In genomic region chrX:21044831-21045447, dm6 we compare ENCODE assay signal across 3 fruit fly cellular contexts.
TF ChIP-seq lines count a peak whose summit lies in the region.

Gene Cbs (plus strand): TSS chrX:21045138.

TF ChIP-seq in whole organism, adult, 20 proteins besides CTCF, POLR2A, EP300 and RAD21 (continued from another document):
- peak; percentile 51 for TF ChIP-seq CG33017 (tag; optimal IDR thresholded peaks at IDR 0.05; lab: Kevin White, UChicago)
- TF ChIP-seq Clk (GFP tag; optimal IDR thresholded peaks at IDR 0.05; lab: Kevin White, UChicago), result no peak
TF ChIP-seq in whole organism, adult: peak in this region for 15.

TF ChIP-seq in whole organism, embryonic, 481 proteins besides CTCF, POLR2A, EP300 and RAD21 (continued from another document and continues in another):
- TF ChIP-seq nom (GFP tag; optimal IDR thresholded peaks at IDR 0.05; lab: Kevin White, UChicago) (no peak), CG11398 (GFP tag; optimal IDR thresholded peaks at IDR 0.05; lab: Kevin White, UChicago) (no peak), yki (optimal IDR thresholded peaks at IDR 0.05; lab: Kevin White, UChicago) (no peak), lilli (GFP tag; optimal IDR thresholded peaks at IDR 0.05; lab: Kevin White, UChicago) (peak; percentile 51), Lpt (GFP tag; optimal IDR thresholded peaks at IDR 0.05; lab: Kevin White, UChicago) (no peak), CG6813 (GFP tag; optimal IDR thresholded peaks at IDR 0.05; lab: Kevin White, UChicago) (peak; percentile 62), twi (tag; optimal IDR thresholded peaks at IDR 0.05; lab: Kevin White, UChicago) (no peak), Hmr (GFP tag; optimal IDR thresholded peaks at IDR 0.05; lab: Kevin White, UChicago) (peak; percentile 66), grn (GFP tag; optimal IDR thresholded peaks at IDR 0.05; lab: Kevin White, UChicago) (no peak), CG34422 (GFP tag; IDR thresholded peaks at IDR 0.05; lab: Robert Waterston, UW) (peak; percentile 42; the same call in 1 of the 3 replicates), CG11085 (GFP tag; IDR thresholded peaks at IDR 0.05; lab: Robert Waterston, UW) (0 out of 2 replicates have a peak, but pooled peaks have one; percentile 40), dan (GFP tag; IDR thresholded peaks at IDR 0.05; lab: Robert Waterston, UW) (no peak), CG2199 (GFP tag; IDR thresholded peaks at IDR 0.05; lab: Robert Waterston, UW) (no peak), Dek (tag; optimal IDR thresholded peaks at IDR 0.05; lab: Kevin White, UChicago) (peak; percentile 65), CG7963 (GFP tag; IDR thresholded peaks at IDR 0.05; lab: Robert Waterston, UW; ENCODE audit: partially characterized antibody) (no peak), CG11456 (GFP tag; IDR thresholded peaks at IDR 0.05; lab: Robert Waterston, UW) (peak; percentile 76; the same call in 2 of the 3 replicates), CG30403 (GFP tag; optimal IDR thresholded peaks at IDR 0.05; lab: Kevin White, UChicago) (peak; percentile 53), bowl (GFP tag; IDR thresholded peaks at IDR 0.05; lab: Robert Waterston, UW) (no peak), CG31365 (tag; optimal IDR thresholded peaks at IDR 0.05; lab: Kevin White, UChicago) (no peak), gt (GFP tag; IDR thresholded peaks at IDR 0.05; lab: Robert Waterston, UW) (no peak), CG11247 (GFP tag; IDR thresholded peaks at IDR 0.05; lab: Robert Waterston, UW) (peak; percentile 38; the same call in 1 of the 2 replicates), CG1792 (GFP tag; optimal IDR thresholded peaks at IDR 0.05; lab: Kevin White, UChicago) (no peak), CG3847 (GFP tag; IDR thresholded peaks at IDR 0.05; lab: Robert Waterston, UW) (peak; percentile 75), lov (optimal IDR thresholded peaks at IDR 0.05; lab: Kevin White, UChicago) (no peak), lov (GFP tag; IDR thresholded peaks at IDR 0.05; lab: Robert Waterston, UW) (0 out of 3 replicates have a peak, but pooled peaks have one; percentile 37), CG1233 (GFP tag; optimal IDR thresholded peaks at IDR 0.05; lab: Kevin White, UChicago) (peak; percentile 54), CG12155 (GFP tag; optimal IDR thresholded peaks at IDR 0.05; lab: Kevin White, UChicago) (peak; percentile 45), CG10209 (GFP tag; optimal IDR thresholded peaks at IDR 0.05; lab: Kevin White, UChicago) (peak; percentile 66), Gsc (GFP tag; IDR thresholded peaks at IDR 0.05; lab: Robert Waterston, UW) (no peak), sc (optimal IDR thresholded peaks at IDR 0.05; lab: Kevin White, UChicago) (no peak), sc (GFP tag; optimal IDR thresholded peaks at IDR 0.05; lab: Kevin White, UChicago) (peak; percentile 23), CG15696 (tag; optimal IDR thresholded peaks at IDR 0.05; lab: Kevin White, UChicago) (peak; percentile 49), Gug (GFP tag; IDR thresholded peaks at IDR 0.05; lab: Robert Waterston, UW) (peak; percentile 74; the same call in 3 of the 4 replicates), Dip2 (GFP tag; IDR thresholded peaks at IDR 0.05; lab: Robert Waterston, UW) (no peak), CG17802 (tag; optimal IDR thresholded peaks at IDR 0.05; lab: Kevin White, UChicago) (no peak), CG10267 (tag; optimal IDR thresholded peaks at IDR 0.05; lab: Kevin White, UChicago) (peak; percentile 49), CG12942 (GFP tag; optimal IDR thresholded peaks at IDR 0.05; lab: Kevin White, UChicago) (peak; percentile 47), lbe (GFP tag; optimal IDR thresholded peaks at IDR 0.05; lab: Kevin White, UChicago) (no peak), Hsf (GFP tag; optimal IDR thresholded peaks at IDR 0.05; lab: Kevin White, UChicago) (no peak), CG34224 (GFP tag; IDR thresholded peaks at IDR 0.05; lab: Robert Waterston, UW; ENCODE audit: partially characterized antibody) (no peak), bigmax (GFP tag; optimal IDR thresholded peaks at IDR 0.05; lab: Kevin White, UChicago) (no peak), HLHmδ (GFP tag; optimal IDR thresholded peaks at IDR 0.05; lab: Kevin White, UChicago) (no peak), slou (GFP tag; optimal IDR thresholded peaks at IDR 0.05; lab: Kevin White, UChicago) (peak; percentile 58), YL-1 (GFP tag; optimal IDR thresholded peaks at IDR 0.05; lab: Kevin White, UChicago) (no peak), cwo (GFP tag; optimal IDR thresholded peaks at IDR 0.05; lab: Kevin White, UChicago) (peak; percentile 65), CkIIα-i1 (GFP tag; IDR thresholded peaks at IDR 0.05; lab: Robert Waterston, UW) (no peak), aop (GFP tag; IDR thresholded peaks at IDR 0.05; lab: Robert Waterston, UW) (no peak), MBD-R2 (GFP tag; IDR thresholded peaks at IDR 0.05; lab: Robert Waterston, UW) (peak; percentile 49), E2f2 (GFP tag; IDR thresholded peaks at IDR 0.05; lab: Robert Waterston, UW) (0 out of 2 replicates have a peak, but pooled peaks have one; percentile 34), Usf (GFP tag; optimal IDR thresholded peaks at IDR 0.05; lab: Kevin White, UChicago) (peak; percentile 58), sug (tag; optimal IDR thresholded peaks at IDR 0.05; lab: Kevin White, UChicago) (peak; percentile 42), pho (GFP tag; optimal IDR thresholded peaks at IDR 0.05; lab: Kevin White, UChicago) (no peak), tgo (GFP tag; IDR thresholded peaks at IDR 0.05; lab: Robert Waterston, UW) (peak; percentile 48; the same call in 2 of the 3 replicates), pfk (GFP tag; optimal IDR thresholded peaks at IDR 0.05; lab: Kevin White, UChicago) (no peak), pan (optimal IDR thresholded peaks at IDR 0.05; lab: Kevin White, UChicago) (no peak), pan (GFP tag; optimal IDR thresholded peaks at IDR 0.05 in 1 of 2, IDR thresholded peaks at IDR 0.05 in 1 of 2) (peak in 1 of 2 experiments; percentile 81), ranshi (GFP tag; IDR thresholded peaks at IDR 0.05; lab: Robert Waterston, UW) (peak; percentile 70), Tbp (GFP tag; optimal IDR thresholded peaks at IDR 0.05; lab: Kevin White, UChicago) (no peak), CG7786 (GFP tag; optimal IDR thresholded peaks at IDR 0.05; lab: Kevin White, UChicago) (no peak), CG4424 (GFP tag; optimal IDR thresholded peaks at IDR 0.05; lab: Kevin White, UChicago) (peak; percentile 48), CG12104 (GFP tag; optimal IDR thresholded peaks at IDR 0.05; lab: Kevin White, UChicago) (peak; percentile 60), ac (GFP tag; optimal IDR thresholded peaks at IDR 0.05; lab: Kevin White, UChicago) (no peak), CG17612 (GFP tag; IDR thresholded peaks at IDR 0.05; lab: Robert Waterston, UW) (peak; percentile 61; the same call in 1 of the 2 replicates), grau (tag; optimal IDR thresholded peaks at IDR 0.05; lab: Kevin White, UChicago) (peak; percentile 75), sens (GFP tag; lab: Kevin White, UChicago) (peak; percentile 75)

TF ChIP-seq in whole organism, prepupa, 60 proteins besides CTCF, POLR2A, EP300 and RAD21 (continued from another document):
- TF ChIP-seq CG6163 (GFP tag; IDR thresholded peaks at IDR 0.05; lab: Robert Waterston, UW), result peak; percentile 40; the same call in 2 of the 3 replicates
- peak; percentile 1 for TF ChIP-seq Hr39 (GFP tag; optimal IDR thresholded peaks at IDR 0.05; lab: Kevin White, UChicago)
- TF ChIP-seq svp (GFP tag; lab: Kevin White, UChicago), result peak; percentile 32
- TF ChIP-seq net (GFP tag; optimal IDR thresholded peaks at IDR 0.05; lab: Kevin White, UChicago), result peak; percentile 18
- peak; percentile 46 for TF ChIP-seq acj6 (GFP tag; optimal IDR thresholded peaks at IDR 0.05; lab: Kevin White, UChicago)
- TF ChIP-seq CG6276 (GFP tag; optimal IDR thresholded peaks at IDR 0.05; lab: Kevin White, UChicago), result peak; percentile 10
- peak; percentile 71 for TF ChIP-seq Eip78C (GFP tag; lab: Kevin White, UChicago)
- TF ChIP-seq CG16779 (tag; optimal IDR thresholded peaks at IDR 0.05; lab: Kevin White, UChicago), result no peak
- no peak for TF ChIP-seq Met (GFP tag; optimal IDR thresholded peaks at IDR 0.05; lab: Kevin White, UChicago)
- TF ChIP-seq salr (GFP tag; optimal IDR thresholded peaks at IDR 0.05; lab: Kevin White, UChicago), result peak; percentile 48 to 55
- TF ChIP-seq Sox14 (GFP tag; optimal IDR thresholded peaks at IDR 0.05; lab: Kevin White, UChicago), result no peak
- TF ChIP-seq Lpt (GFP tag; optimal IDR thresholded peaks at IDR 0.05; lab: Kevin White, UChicago), result no peak
- peak; percentile 75 for TF ChIP-seq eg (GFP tag; IDR thresholded peaks at IDR 0.05; lab: Robert Waterston, UW)
- TF ChIP-seq CG15336 (GFP tag; IDR thresholded peaks at IDR 0.05; lab: Robert Waterston, UW), result peak; percentile 24; the same call in 1 of the 2 replicates
- peak; percentile 27 for TF ChIP-seq Hr4 (GFP tag; optimal IDR thresholded peaks at IDR 0.05; lab: Kevin White, UChicago)
- peak; percentile 20 for TF ChIP-seq spab (GFP tag; optimal IDR thresholded peaks at IDR 0.05; lab: Kevin White, UChicago)
- peak; percentile 59 for TF ChIP-seq CG10631 (GFP tag; optimal IDR thresholded peaks at IDR 0.05; lab: Kevin White, UChicago)
- TF ChIP-seq CG10669 (GFP tag; optimal IDR thresholded peaks at IDR 0.05; lab: Kevin White, UChicago), result peak; percentile 29
- peak; percentile 21 for TF ChIP-seq achi (GFP tag; optimal IDR thresholded peaks at IDR 0.05; lab: Kevin White, UChicago)
- peak; percentile 30 for TF ChIP-seq CG8632 (GFP tag; optimal IDR thresholded peaks at IDR 0.05; lab: Kevin White, UChicago)
